Worm (Caenorhabditis elegans) whole organism, L4 larva: ENCODE data around the gene C16C10.2.

Experiments
- F37D6.2 ChIP-seq: sonication (generic microtip); optimal IDR thresholded peaks from 2 replicates; lab custom pipeline; 2016; ENCODE audit warnings: mild to moderate bottlenecking, missing genetic modification characterization, missing compliant biosample characterization
- R02D3.7 ChIP-seq: fragments of 150-350 bp; sonication (generic microtip); optimal IDR thresholded peaks from 3 replicates; lab custom pipeline; 2014; ENCODE audit warnings: missing biosample characterization, missing genetic modification characterization
- T26A8.4 ChIP-seq: fragments of 200-800 bp; sonication (Bioruptor generic); IDR thresholded peaks from 2 replicates; pipeline ENCODE4 v1.3.6; 2022; ENCODE audit warnings: missing genetic modification characterization, missing compliant biosample characterization
- Y5F2A.4 ChIP-seq: fragments of 200-800 bp; sonication (Bioruptor generic); optimal IDR thresholded peaks from 2 replicates; lab custom pipeline; 2018; ENCODE audit warnings: mild to moderate bottlenecking, missing genetic modification characterization, missing compliant biosample characterization
- ZK337.2 ChIP-seq: fragments of 200-800 bp; sonication (Bioruptor generic); IDR thresholded peaks from 2 replicates; pipeline ENCODE4 v1.3.6; 2022; ENCODE audit warnings: missing genetic modification reagents, missing genetic modification characterization, missing compliant biosample characterization
- ceh-62 ChIP-seq: sonication (generic microtip); optimal IDR thresholded peaks from 2 replicates; lab custom pipeline; 2017; ENCODE audit warnings: missing biosample characterization, missing genetic modification characterization
- daf-16 ChIP-seq, 3 experiments: sonication (generic microtip); optimal IDR thresholded peaks; 2 replicates each; lab custom pipeline; 2016 to 2017; ENCODE audit warnings: missing genetic modification characterization in 3 of 3, missing genetic modification reagents in 3 of 3, mild to moderate bottlenecking in 2 of 3, missing compliant biosample characterization in 2 of 3, missing biosample characterization in 1 of 3, moderate library complexity in 1 of 3
- daf-8 ChIP-seq: fragments of 200-800 bp; sonication (Bioruptor generic); IDR thresholded peaks from 2 replicates; pipeline ENCODE4 v1.3.6; 2022; ENCODE audit warnings: missing genetic modification characterization, missing compliant biosample characterization
- dmd-6 ChIP-seq: fragments of 200-800 bp; sonication (Bioruptor generic); IDR thresholded peaks from 2 replicates; pipeline ENCODE4 v1.3.6; 2022; ENCODE audit warnings: missing genetic modification reagents, missing genetic modification characterization, missing compliant biosample characterization
- dpl-1 ChIP-seq: fragments of 150-350 bp; optimal IDR thresholded peaks from 2 replicates; lab custom pipeline; 2014; ENCODE audit warnings: missing biosample characterization, missing genetic modification reagents, missing genetic modification characterization
- egl-27 ChIP-seq: sonication (generic microtip); optimal IDR thresholded peaks from 3 replicates; lab custom pipeline; 2017; ENCODE audit warnings: missing biosample characterization, missing genetic modification reagents, missing genetic modification characterization
- fos-1 ChIP-seq: fragments of 150-350 bp; optimal IDR thresholded peaks from 2 replicates; lab custom pipeline; 2014; ENCODE audit warnings: missing biosample characterization, missing genetic modification characterization
- hlh-11 ChIP-seq: fragments of 200-800 bp; sonication (Bioruptor generic); optimal IDR thresholded peaks from 2 replicates; lab custom pipeline; 2018; ENCODE audit warnings: mild to moderate bottlenecking, missing genetic modification characterization, missing compliant biosample characterization
- lim-7 ChIP-seq: fragments of 200-800 bp; sonication (Bioruptor generic); IDR thresholded peaks from 2 replicates; pipeline ENCODE4 v1.3.6; 2022; ENCODE audit warnings: missing genetic modification characterization, missing compliant biosample characterization
- lin-15B ChIP-seq: fragments of 150-350 bp; sonication (generic microtip); optimal IDR thresholded peaks from 3 replicates; lab custom pipeline; 2014; ENCODE audit warnings: missing biosample characterization, missing genetic modification characterization
- lin-38 ChIP-seq: fragments of 200-800 bp; sonication (Bioruptor generic); IDR thresholded peaks from 2 replicates; pipeline ENCODE4 v1.3.6; 2022; ENCODE audit warnings: missing genetic modification reagents, missing genetic modification characterization, missing compliant biosample characterization
- lin-39 ChIP-seq: fragments of 150-350 bp; optimal IDR thresholded peaks from 2 replicates; lab custom pipeline; 2014; ENCODE audit warnings: missing biosample characterization, missing genetic modification reagents, missing genetic modification characterization
- lsy-2 ChIP-seq, 2 experiments: fragments of 150-350 bp in 1 of 2; sonication (generic microtip) in 1 of 2; optimal IDR thresholded peaks; 2 replicates each; lab custom pipeline; 2014 to 2017; ENCODE audit warnings: missing biosample characterization in 2 of 2, missing genetic modification characterization in 2 of 2
- madf-5 ChIP-seq, 2 experiments: fragments of 200-800 bp; sonication (Bioruptor generic); IDR thresholded peaks; 2 replicates each; pipeline ENCODE4 v1.3.6; 2022; ENCODE audit warnings: missing compliant biosample characterization in 2 of 2, missing genetic modification characterization in 2 of 2
- madf-9 ChIP-seq: fragments of 200-800 bp; sonication (Bioruptor generic); conservative IDR thresholded peaks from 2 replicates; pipeline ENCODE4 v1.3.6; 2022; ENCODE audit warnings: missing genetic modification reagents, missing genetic modification characterization, missing compliant biosample characterization
- mdl-1 ChIP-seq, 2 experiments: fragments of 150-350 bp in 1 of 2; sonication (generic microtip) in 1 of 2; optimal IDR thresholded peaks; 2 replicates each; lab custom pipeline; 2014 to 2017; ENCODE audit warnings: missing biosample characterization in 2 of 2, missing genetic modification characterization in 2 of 2
- mdt-29 ChIP-seq: fragments of 200-800 bp; sonication (Bioruptor generic); IDR thresholded peaks from 2 replicates; pipeline ENCODE4 v1.3.6; 2022; ENCODE audit warnings: missing genetic modification reagents, missing genetic modification characterization, missing compliant biosample characterization
- mep-1 ChIP-seq: fragments of 150-350 bp; sonication (generic microtip); optimal IDR thresholded peaks from 3 replicates; lab custom pipeline; 2014; ENCODE audit warnings: missing biosample characterization, missing genetic modification characterization
- mes-2 ChIP-seq: sonication (generic microtip); optimal IDR thresholded peaks from 2 replicates; lab custom pipeline; 2016; ENCODE audit warnings: missing genotype, mild to moderate bottlenecking, missing genetic modification characterization, missing compliant biosample characterization; ENCODE audit not compliant: poor library complexity, severe bottlenecking
- mxl-3 ChIP-seq: fragments of 200-800 bp; sonication (Bioruptor generic); optimal IDR thresholded peaks from 2 replicates; lab custom pipeline; 2018; ENCODE audit warnings: mild to moderate bottlenecking, missing genetic modification characterization, missing compliant biosample characterization
- nhr-111 ChIP-seq: fragments of 200-800 bp; sonication (Bioruptor generic); optimal IDR thresholded peaks from 2 replicates; lab custom pipeline; 2018; ENCODE audit warnings: mild to moderate bottlenecking, missing genetic modification characterization, missing compliant biosample characterization
- nhr-237 ChIP-seq: sonication (generic microtip); optimal IDR thresholded peaks from 2 replicates; lab custom pipeline; 2017; ENCODE audit warnings: missing biosample characterization, missing genetic modification characterization
- nhr-42 ChIP-seq: fragments of 200-800 bp; sonication (Bioruptor generic); IDR thresholded peaks from 2 replicates; pipeline ENCODE4 v1.3.6; 2022; ENCODE audit warnings: missing genetic modification characterization, missing compliant biosample characterization
- nhr-6 ChIP-seq: fragments of 150-350 bp; optimal IDR thresholded peaks from 2 replicates; lab custom pipeline; 2014; ENCODE audit warnings: missing biosample characterization, missing genetic modification characterization
- nhr-76 ChIP-seq: fragments of 150-350 bp; optimal IDR thresholded peaks from 2 replicates; lab custom pipeline; 2014; ENCODE audit warnings: missing biosample characterization, missing genetic modification characterization
- nhr-77 ChIP-seq: fragments of 150-350 bp; optimal IDR thresholded peaks from 2 replicates; lab custom pipeline; 2014; ENCODE audit warnings: missing biosample characterization, missing genetic modification characterization
- php-3 ChIP-seq: fragments of 200-800 bp; sonication (Bioruptor generic); IDR thresholded peaks from 2 replicates; pipeline ENCODE4 v1.3.6; 2022; ENCODE audit warnings: missing genetic modification reagents, missing genetic modification characterization, missing compliant biosample characterization
- saeg-2 ChIP-seq: fragments of 200-800 bp; sonication (Bioruptor generic); IDR thresholded peaks from 2 replicates; pipeline ENCODE4 v1.3.6; 2022; ENCODE audit warnings: missing genetic modification reagents, missing genetic modification characterization, missing compliant biosample characterization
- set-16 ChIP-seq: fragments of 200-800 bp; sonication (Bioruptor generic); IDR thresholded peaks from 2 replicates; pipeline ENCODE4 v1.3.6; 2022; ENCODE audit warnings: missing genetic modification reagents, missing genetic modification characterization, missing compliant biosample characterization
- skn-1 ChIP-seq: fragments of 150-350 bp; optimal IDR thresholded peaks from 2 replicates; lab custom pipeline; 2014; ENCODE audit warnings: missing biosample characterization, missing genetic modification characterization
- snpc-1.2 ChIP-seq: fragments of 200-800 bp; sonication (Bioruptor generic); IDR thresholded peaks from 2 replicates; pipeline ENCODE4 v1.3.6; 2022; ENCODE audit warnings: missing genetic modification reagents, missing genetic modification characterization, missing compliant biosample characterization
- spr-1 ChIP-seq: sonication (generic microtip); optimal IDR thresholded peaks from 2 replicates; lab custom pipeline; 2016; ENCODE audit warnings: mild to moderate bottlenecking, missing genetic modification characterization, missing compliant biosample characterization
- unc-39 ChIP-seq: sonication (generic microtip); optimal IDR thresholded peaks from 2 replicates; lab custom pipeline; 2017; ENCODE audit warnings: missing biosample characterization, missing genetic modification characterization
- unc-62 ChIP-seq, 3 experiments: fragments of 150-350 bp in 1 of 3; sonication (generic microtip); optimal IDR thresholded peaks in 2 of 3; peaks in 1 of 3; 1 replicate in 1 of 3; 2 replicates in 2 of 3; lab custom pipeline; 2014 to 2017; ENCODE audit warnings: missing biosample characterization in 3 of 3, missing genetic modification characterization in 3 of 3, missing genetic modification reagents in 3 of 3, missing genotype in 1 of 3
- vab-7 ChIP-seq: fragments of 200-800 bp; sonication (Bioruptor generic); IDR thresholded peaks from 2 replicates; pipeline ENCODE4 v1.3.6; 2022; ENCODE audit warnings: missing genetic modification reagents, missing genetic modification characterization, missing compliant biosample characterization
- zag-1 ChIP-seq: fragments of 150-350 bp; optimal IDR thresholded peaks from 2 replicates; lab custom pipeline; 2014; ENCODE audit warnings: missing biosample characterization, missing genetic modification characterization
- zfp-3 ChIP-seq: fragments of 200-800 bp; sonication (Bioruptor generic); conservative IDR thresholded peaks from 2 replicates; pipeline ENCODE4 v1.3.6; 2022; ENCODE audit warnings: missing genetic modification reagents, missing genetic modification characterization, missing compliant biosample characterization
- zip-11 ChIP-seq: fragments of 200-800 bp; sonication (Bioruptor generic); IDR thresholded peaks from 2 replicates; pipeline ENCODE4 v1.3.6; 2022; ENCODE audit warnings: missing genetic modification characterization, missing compliant biosample characterization
- zip-2 ChIP-seq: fragments of 150-350 bp; optimal IDR thresholded peaks from 2 replicates; lab custom pipeline; 2014; ENCODE audit warnings: missing biosample characterization, missing genetic modification characterization

The C16C10.2 gene

DNA sequence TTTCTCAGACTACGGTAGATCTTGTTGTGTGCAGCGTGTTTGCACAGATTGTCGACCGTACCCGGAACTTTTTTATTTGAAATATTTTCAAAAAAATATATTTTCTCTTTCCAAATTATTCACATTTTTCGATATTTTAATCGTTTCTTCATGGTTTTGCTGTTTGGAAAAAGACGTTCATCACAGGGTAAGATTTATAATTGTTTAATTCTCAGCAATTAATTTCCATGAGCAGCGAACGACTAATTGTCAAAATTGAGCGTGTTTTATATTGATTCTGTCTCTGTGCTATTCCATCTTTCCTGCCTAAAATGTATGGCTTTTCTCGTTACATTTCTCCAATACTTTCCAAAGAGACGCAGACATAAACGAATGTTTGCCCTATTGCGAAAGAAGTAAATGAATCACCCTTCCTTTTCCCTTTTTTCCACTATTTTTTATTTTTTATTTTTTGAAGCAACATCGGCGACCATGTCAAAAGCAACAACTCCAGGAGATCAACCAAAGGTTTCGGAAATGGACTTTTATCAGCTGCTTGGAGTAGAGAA, 12.7 kb upstream of the C16C10.2 start, which contains the start of gene dnj-16 (continued):
- TF ChIP-seq fos-1 (tag; lab: Kevin White, UChicago) (no peak), set-16 (GFP tag; lab: Robert Waterston, UW) (no peak), egl-27 (no peak), lsy-2 (tag; optimal IDR thresholded peaks at IDR 0.05; lab: Kevin White, UChicago) (peak in 1 of 2 experiments; percentile 71), lin-39 (tag; lab: Kevin White, UChicago) (no peak), daf-16 (GFP tag; optimal IDR thresholded peaks at IDR 0.05; lab: Kevin White, UChicago) (no peak), daf-16 (tag; optimal IDR thresholded peaks at IDR 0.05; lab: Kevin White, UChicago) (peak; percentile 17), nhr-6 (tag; lab: Kevin White, UChicago) (peak; percentile 79), unc-39 (tag; lab: Kevin White, UChicago) (no peak), mxl-3 (no peak), nhr-76 (tag; lab: Kevin White, UChicago) (no peak), saeg-2 (no peak), F37D6.2 (tag; lab: Kevin White, UChicago) (no peak), daf-8 (GFP tag; lab: Robert Waterston, UW) (no peak), ceh-62 (no peak), zfp-3 (GFP tag; lab: Robert Waterston, UW) (no peak), hlh-11 (tag; lab: Kevin White, UChicago) (peak; percentile 34), lim-7 (GFP tag; lab: Robert Waterston, UW) (no peak), zip-2 (tag; lab: Kevin White, UChicago) (no peak), php-3 (GFP tag; lab: Robert Waterston, UW) (no peak), madf-9 (0 out of 2 replicates have a peak, but pooled peaks have one; percentile 24), nhr-42 (GFP tag; lab: Robert Waterston, UW) (no peak), mdt-29 (GFP tag; lab: Robert Waterston, UW) (no peak), mes-2 (peak; percentile 68), snpc-1.2 (no peak), nhr-237 (tag; lab: Kevin White, UChicago) (no peak), unc-62 (GFP tag; optimal IDR thresholded peaks at IDR 0.05 in 1 of 2; lab: Kevin White, UChicago) (no peak), unc-62 (tag; optimal IDR thresholded peaks at IDR 0.05; lab: Kevin White, UChicago) (no peak), spr-1 (tag; lab: Kevin White, UChicago) (no peak), lin-15B (tag; lab: Kevin White, UChicago) (no peak), nhr-77 (no peak), dpl-1 (GFP tag; lab: Kevin White, UChicago) (peak; percentile 1), vab-7 (GFP tag; lab: Robert Waterston, UW) (no peak), dmd-6 (no peak), nhr-111 (GFP tag; lab: Kevin White, UChicago) (no peak), T26A8.4 (GFP tag; lab: Robert Waterston, UW) (no peak), R02D3.7 (no peak), mep-1 (tag; lab: Kevin White, UChicago) (peak; percentile 49), lin-38 (GFP tag; lab: Robert Waterston, UW) (no peak), mdl-1 (tag; optimal IDR thresholded peaks at IDR 0.05; lab: Kevin White, UChicago) (peak in 1 of 2 experiments; percentile 2), zip-11 (GFP tag; lab: Robert Waterston, UW) (no peak), zag-1 (tag; lab: Kevin White, UChicago) (no peak), ZK337.2 (GFP tag; lab: Robert Waterston, UW) (no peak), Y5F2A.4 (no peak), skn-1 (tag; lab: Kevin White, UChicago) (no peak), madf-5 (GFP tag; IDR thresholded peaks at IDR 0.05; lab: Robert Waterston, UW) (no peak)
- TF ChIP-seq, all 104 proteins: peak for 15
